Fruit fly (Drosophila melanogaster): ENCODE results near the gene CG13996.

The CG13996 gene

DNA sequence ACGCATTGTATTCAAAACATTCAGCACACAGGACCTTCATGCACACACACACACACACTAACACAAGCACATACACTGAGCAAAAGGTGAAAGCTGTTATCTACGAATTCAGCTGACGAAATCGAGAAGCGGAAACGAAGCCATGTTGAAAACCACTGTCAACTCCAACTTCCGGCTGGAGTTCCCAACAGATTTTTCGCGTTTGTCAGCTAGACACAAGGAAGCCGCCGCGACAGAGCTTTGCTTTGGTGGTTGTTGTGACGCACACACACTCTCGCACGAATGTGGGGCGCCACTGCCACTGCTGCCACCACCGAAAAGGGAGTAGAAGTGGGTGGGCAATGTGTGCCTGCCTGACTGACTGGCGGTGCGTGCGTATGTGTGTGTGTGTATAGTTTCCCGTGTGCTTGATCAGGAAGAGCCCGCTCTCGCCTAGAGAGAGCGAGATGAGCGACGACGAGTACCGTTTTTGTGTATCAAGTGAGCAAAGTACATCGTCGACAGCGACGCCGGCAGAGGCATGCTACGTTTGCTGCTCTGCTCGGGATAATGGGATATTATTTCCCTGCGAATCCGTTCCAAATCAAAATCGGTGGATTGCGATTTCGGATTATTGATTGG is 22.9 kb upstream of the CG13996 start (continued):
- no peak for TF ChIP-seq CG31627 (GFP tag; optimal IDR thresholded peaks at IDR 0.05)
- TF ChIP-seq CG3032 (tag; optimal IDR thresholded peaks at IDR 0.05), result no peak
- TF ChIP-seq Sox15 (GFP tag; optimal IDR thresholded peaks at IDR 0.05), result no peak
- no peak for TF ChIP-seq dsx (GFP tag; optimal IDR thresholded peaks at IDR 0.05; ENCODE audit: poor library complexity, severe bottlenecking)
- no peak for TF ChIP-seq CG3919 (GFP tag; optimal IDR thresholded peaks at IDR 0.05)
- TF ChIP-seq lz (GFP tag; optimal IDR thresholded peaks at IDR 0.05), result no peak
- TF ChIP-seq CG34406 (GFP tag; optimal IDR thresholded peaks at IDR 0.05), result peak; percentile 29
- TF ChIP-seq Lpt (GFP tag; optimal IDR thresholded peaks at IDR 0.05), result no peak

DNA sequence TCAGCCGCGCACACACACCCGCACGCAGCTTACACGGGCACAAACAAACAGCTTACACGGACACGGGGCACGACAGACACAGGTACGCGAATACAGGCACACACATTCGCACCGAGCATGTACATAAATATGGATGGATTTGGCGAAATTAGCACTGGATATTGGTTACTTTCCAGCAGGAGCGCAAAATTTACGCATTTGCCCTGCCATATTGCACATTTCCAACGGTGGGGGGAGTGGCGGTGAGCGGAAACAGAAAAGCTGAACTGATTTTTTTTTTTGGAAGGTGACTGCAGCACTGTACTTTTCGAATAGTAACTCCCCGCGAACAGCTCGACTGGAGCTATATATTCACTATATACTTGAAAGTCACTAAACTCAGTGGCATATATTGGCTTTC is 22.3 kb upstream of the CG13996 start:
- TF ChIP-seq CG15336 (GFP tag; IDR thresholded peaks at IDR 0.05) (peak; percentile 11; the same call in 1 of the 2 replicates), acj6 (GFP tag; optimal IDR thresholded peaks at IDR 0.05) (no peak)

dm6 chr2L:5999247-5999646 is 21.4 kb upstream of the CG13996 start, which contains the start of gene Kdm5:
Gene Kdm5, minus strand, starts transcription at chr2L:5999501.
- TF ChIP-seq Eip75B (GFP tag; optimal IDR thresholded peaks at IDR 0.05) (peak; percentile 17), spab (GFP tag; optimal IDR thresholded peaks at IDR 0.05) (no peak), Hr39 (GFP tag; optimal IDR thresholded peaks at IDR 0.05) (no peak), Eip78C (GFP tag) (peak; percentile 43), Blimp-1 (GFP tag; optimal IDR thresholded peaks at IDR 0.05) (no peak), Gug (GFP tag; IDR thresholded peaks at IDR 0.05) (no peak), CG8119 (GFP tag; IDR thresholded peaks at IDR 0.05) (0 out of 3 replicates have a peak, but pooled peaks have one; percentile 26), Met (GFP tag; optimal IDR thresholded peaks at IDR 0.05) (peak; percentile 17), fd59A (GFP tag; optimal IDR thresholded peaks at IDR 0.05) (no peak), ss (GFP tag; optimal IDR thresholded peaks at IDR 0.05) (peak in 1 of 2 experiments; percentile 7), Sox15 (GFP tag; optimal IDR thresholded peaks at IDR 0.05) (no peak), svp (GFP tag) (peak; percentile 96), Sox14 (GFP tag; optimal IDR thresholded peaks at IDR 0.05) (peak; percentile 41), CG15336 (GFP tag; IDR thresholded peaks at IDR 0.05) (peak; percentile 45; the same call in 1 of the 2 replicates), CG6854 (GFP tag; optimal IDR thresholded peaks at IDR 0.05) (peak; percentile 20), eg (GFP tag; IDR thresholded peaks at IDR 0.05) (peak; percentile 41; the same call in 1 of the 3 replicates), CG11294 (GFP tag; IDR thresholded peaks at IDR 0.05) (no peak), CG8319 (GFP tag; optimal IDR thresholded peaks at IDR 0.05) (no peak), vri (GFP tag; optimal IDR thresholded peaks at IDR 0.05) (peak; percentile 28), CG6163 (GFP tag; IDR thresholded peaks at IDR 0.05) (0 out of 3 replicates have a peak, but pooled peaks have one; percentile 16), CG1621 (tag; optimal IDR thresholded peaks at IDR 0.05) (no peak), esn (GFP tag; optimal IDR thresholded peaks at IDR 0.05) (peak; percentile 23)

- TF ChIP-seq CG3032 (tag; optimal IDR thresholded peaks at IDR 0.05) (no peak), Eip78C (GFP tag) (peak; percentile 41), pdm3 (GFP tag; optimal IDR thresholded peaks at IDR 0.05) (no peak), Blimp-1 (GFP tag; optimal IDR thresholded peaks at IDR 0.05) (no peak), esn (GFP tag; optimal IDR thresholded peaks at IDR 0.05) (peak; percentile 9)
Measured at dm6 chr2L:6000065-6000464, 20.6 kb upstream of the CG13996 start, which contains the start of gene Tsp26A. Gene Tsp26A, plus strand, starts transcription at chr2L:6000228.

dm6 chr2L:6006508-6007232 is 14.0 kb upstream of the CG13996 start, which contains the start of gene Gal:
Gene Gal, minus strand, starts transcription at chr2L:6006827.
- 0 out of 2 replicates have a peak, but pooled peaks have one; percentile 29 for TF ChIP-seq CG15336 (GFP tag; IDR thresholded peaks at IDR 0.05)
- no peak for TF ChIP-seq CG7368 (GFP tag; optimal IDR thresholded peaks at IDR 0.05)
- TF ChIP-seq CG6808 (GFP tag; optimal IDR thresholded peaks at IDR 0.05), result no peak
- TF ChIP-seq CG31627 (GFP tag; optimal IDR thresholded peaks at IDR 0.05), result no peak
- no peak for TF ChIP-seq Hr4 (GFP tag; optimal IDR thresholded peaks at IDR 0.05)
- TF ChIP-seq svp (GFP tag), result peak; percentile 73
- no peak for TF ChIP-seq CG3032 (tag; optimal IDR thresholded peaks at IDR 0.05)
- TF ChIP-seq Ets21C (GFP tag; optimal IDR thresholded peaks at IDR 0.05), result no peak
- no peak for TF ChIP-seq fd85E (GFP tag; optimal IDR thresholded peaks at IDR 0.05)
- no peak for TF ChIP-seq Gug (GFP tag; IDR thresholded peaks at IDR 0.05)
